Fruit fly (Drosophila melanogaster) S2 (cell line): ENCODE measurements around the gene mRpL17.

ENCODE experiments used
- CG8478 ChIP-seq: fragments of >200 bp; optimal IDR thresholded peaks from 2 replicates; lab custom pipeline; 2018
- CTCF ChIP-seq, 2 experiments: fragments of >200 bp; optimal IDR thresholded peaks; 2 replicates each; lab custom pipeline; 2018

dm6 chr3L:311607-312006 is 47.0 kb downstream of the mRpL17 start:
- TF ChIP-seq CG8478 (lab: Kevin White, UChicago) (no peak), CTCF (optimal IDR thresholded peaks at IDR 0.05; lab: Kevin White, UChicago) (no peak)
